Fruit fly (Drosophila melanogaster) S2 (cell line): Measurements from ENCODE around the gene CG3246.

Experiments used
- CG8478 ChIP-seq: fragments of >200 bp; optimal IDR thresholded peaks from 2 replicates; lab custom pipeline; 2018
- CTCF ChIP-seq, 2 experiments: fragments of >200 bp; optimal IDR thresholded peaks; 2 replicates each; lab custom pipeline; 2018

- no peak for TF ChIP-seq CTCF (optimal IDR thresholded peaks at IDR 0.05; lab: Kevin White, UChicago)
- no peak for TF ChIP-seq CG8478 (lab: Kevin White, UChicago)
Measured at dm6 chr2L:3441673-3442072, 20.1 kb downstream of the CG3246 start.
